Worm (Caenorhabditis elegans) whole organism, midembryonic: Measurements from ENCODE around the gene F37C4.5.

Experiments used
- T22C8.4 ChIP-seq: fragments of 200-800 bp; sonication (Bioruptor generic); IDR thresholded peaks from 2 replicates; pipeline ENCODE4 v1.3.6; 2022; ENCODE audit warnings: missing genetic modification characterization, missing compliant biosample characterization
- cog-1 ChIP-seq: sonication (generic microtip); optimal IDR thresholded peaks from 2 replicates; lab custom pipeline; 2016; ENCODE audit warnings: missing genetic modification characterization, missing compliant biosample characterization
- flt-1 ChIP-seq: fragments of 200-800 bp; sonication (Bioruptor generic); IDR thresholded peaks from 2 replicates; pipeline ENCODE4 v1.3.6; 2022; ENCODE audit warnings: missing genetic modification characterization, missing compliant biosample characterization
- klf-2 ChIP-seq: fragments of 200-800 bp; sonication (Bioruptor generic); conservative IDR thresholded peaks from 2 replicates; pipeline ENCODE4 v1.3.6; 2022; ENCODE audit warnings: missing genetic modification reagents, missing genetic modification characterization, missing compliant biosample characterization
- ref-1 ChIP-seq: fragments of 200-800 bp; sonication (Bioruptor generic); conservative IDR thresholded peaks from 2 replicates; pipeline ENCODE4 v1.3.6; 2022; ENCODE audit warnings: missing genetic modification reagents, missing genetic modification characterization, missing compliant biosample characterization
- ztf-29 ChIP-seq: fragments of 200-800 bp; sonication (Bioruptor generic); IDR thresholded peaks from 2 replicates; pipeline ENCODE4 v1.3.6; 2022; ENCODE audit warnings: missing genetic modification reagents, missing genetic modification characterization, missing compliant biosample characterization

DNA sequence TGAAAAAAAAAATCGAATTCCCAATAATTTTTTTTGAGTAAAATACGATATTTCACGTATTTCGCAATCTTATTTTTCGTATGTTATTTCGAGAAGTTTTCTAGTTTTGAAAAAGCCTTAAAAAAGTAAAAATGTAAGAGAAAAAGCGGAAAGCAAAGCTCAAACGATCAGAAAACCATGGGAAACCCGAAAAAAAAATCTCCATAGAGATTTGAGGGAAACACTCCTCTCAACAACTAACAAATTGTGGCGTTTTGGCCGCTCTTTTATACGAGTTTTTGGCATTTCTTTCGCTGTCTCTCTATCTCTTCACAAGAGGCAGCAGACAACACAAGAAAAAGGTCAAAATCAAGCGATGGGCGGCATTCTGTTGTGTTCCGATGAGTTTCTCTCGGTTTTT lies 811 bp upstream of the F37C4.5 start:
- TF ChIP-seq klf-2, result no peak
- no peak for TF ChIP-seq cog-1 (tag; lab: Kevin White, UChicago)
- TF ChIP-seq ref-1 (GFP tag; lab: Robert Waterston, UW), result no peak
- no peak for TF ChIP-seq T22C8.4
- no peak for TF ChIP-seq flt-1 (GFP tag; lab: Robert Waterston, UW)
- no peak for TF ChIP-seq ztf-29 (GFP tag; lab: Robert Waterston, UW)
